Fruit fly (Drosophila melanogaster) whole organism, embryonic: ENCODE results near the gene esg.

Experiments used
- Antp ChIP-seq: fragments of 200-800 bp; sonication (Bioruptor generic); optimal IDR thresholded peaks from 3 replicates; lab custom pipeline; 2016; ENCODE audit warnings: missing biosample characterization, missing genetic modification characterization
- Blimp-1 ChIP-seq: fragments of 200-800 bp; sonication (Bioruptor generic); optimal IDR thresholded peaks from 3 replicates; lab custom pipeline; 2018; ENCODE audit warnings: missing biosample characterization, missing genetic modification characterization, mild to moderate bottlenecking, moderate library complexity, missing genetic modification reagents
- CG10321 ChIP-seq: fragments of 200-800 bp; sonication (Bioruptor generic); IDR thresholded peaks from 2 replicates; pipeline ENCODE4 v1.3.6; 2022; ENCODE audit warnings: missing biosample characterization, missing genetic modification characterization
- CG10366 ChIP-seq: fragments of 200-800 bp; sonication (Bioruptor generic); IDR thresholded peaks from 2 replicates; pipeline ENCODE4 v1.3.6; 2022; ENCODE audit warnings: missing biosample characterization, missing genetic modification characterization
- CG10979 ChIP-seq: fragments of 200-800 bp; sonication (Bioruptor generic); optimal IDR thresholded peaks from 2 replicates; lab custom pipeline; 2018; ENCODE audit warnings: missing biosample characterization, mild to moderate bottlenecking, missing genetic modification characterization, moderate library complexity
- CG11695 ChIP-seq: fragments of 200-800 bp; sonication (Bioruptor generic); IDR thresholded peaks from 3 replicates; pipeline ENCODE4 v1.3.6; 2022; ENCODE audit warnings: missing biosample characterization, missing genetic modification characterization
- CG13624 ChIP-seq: fragments of 200-800 bp; sonication (Bioruptor generic); optimal IDR thresholded peaks from 2 replicates; lab custom pipeline; 2016; ENCODE audit warnings: missing biosample characterization, missing genetic modification characterization
- CG1529 ChIP-seq: fragments of 200-800 bp; sonication (Bioruptor generic); optimal IDR thresholded peaks from 3 replicates; lab custom pipeline; 2018; ENCODE audit warnings: missing biosample characterization, missing genetic modification characterization
- CG17359 ChIP-seq: fragments of 200-800 bp; sonication (Bioruptor generic); optimal IDR thresholded peaks from 3 replicates; lab custom pipeline; 2018; ENCODE audit warnings: missing biosample characterization, mild to moderate bottlenecking, missing genetic modification characterization, moderate library complexity
- CG17802 ChIP-seq: fragments of 200-800 bp; sonication (Bioruptor generic); optimal IDR thresholded peaks from 2 replicates; lab custom pipeline; 2018; ENCODE audit warnings: missing biosample characterization, mild to moderate bottlenecking, missing genetic modification characterization, moderate library complexity
- CG17829 ChIP-seq: fragments of 200-800 bp; optimal IDR thresholded peaks from 2 replicates; lab custom pipeline; 2019; ENCODE audit warnings: missing biosample characterization, mild to moderate bottlenecking, missing genetic modification characterization, moderate library complexity
- CG18262 ChIP-seq: fragments of 200-800 bp; optimal IDR thresholded peaks from 3 replicates; lab custom pipeline; 2019; ENCODE audit warnings: missing biosample characterization, mild to moderate bottlenecking, missing genetic modification characterization, moderate library complexity
- CG30431 ChIP-seq: fragments of 200-800 bp; sonication (Bioruptor generic); optimal IDR thresholded peaks from 2 replicates; lab custom pipeline; 2017; ENCODE audit warnings: missing biosample characterization, missing genetic modification characterization
- CG32767 ChIP-seq: fragments of 200-800 bp; sonication (Bioruptor generic); IDR thresholded peaks from 2 replicates; pipeline ENCODE4 v1.3.6; 2022; ENCODE audit warnings: missing biosample characterization, missing genetic modification characterization
- CG32772 ChIP-seq: fragments of 200-800 bp; sonication (Bioruptor generic); IDR thresholded peaks from 2 replicates; pipeline ENCODE4 v1.3.6; 2022; ENCODE audit warnings: missing biosample characterization, missing genetic modification characterization
- CG6689 ChIP-seq: fragments of 200-800 bp; sonication (Bioruptor generic); IDR thresholded peaks from 2 replicates; pipeline ENCODE4 v1.3.6; 2022; ENCODE audit warnings: missing biosample characterization, missing genetic modification characterization
- CG7839 ChIP-seq: fragments of 200-800 bp; sonication (Bioruptor generic); optimal IDR thresholded peaks from 3 replicates; lab custom pipeline; 2018; ENCODE audit warnings: missing biosample characterization, mild to moderate bottlenecking, missing genetic modification characterization, moderate library complexity
- CG8290 ChIP-seq, 3 experiments: fragments of 200-800 bp; sonication (Bioruptor generic); optimal IDR thresholded peaks; 2 replicates each; lab custom pipeline; 2016 to 2019; ENCODE audit warnings: missing biosample characterization in 3 of 3, missing genetic modification characterization in 3 of 3, mild to moderate bottlenecking in 2 of 3, moderate library complexity in 1 of 3
- CG9215 ChIP-seq: fragments of 200-800 bp; sonication (Bioruptor generic); IDR thresholded peaks from 2 replicates; pipeline ENCODE4 v1.3.6; 2022; ENCODE audit warnings: missing biosample characterization, missing genetic modification characterization
- Chrac-16 ChIP-seq: fragments of 200-800 bp; sonication (Bioruptor generic); optimal IDR thresholded peaks from 3 replicates; lab custom pipeline; 2016; ENCODE audit warnings: missing biosample characterization, missing genetic modification characterization
- Ets65A ChIP-seq: fragments of 200-800 bp; sonication (Bioruptor generic); peaks from one replicate; lab custom pipeline; 2016; ENCODE audit warnings: missing biosample characterization, missing genetic modification characterization
- HmgZ ChIP-seq: fragments of 200-800 bp; sonication (Bioruptor generic); optimal IDR thresholded peaks from 2 replicates; lab custom pipeline; 2018; ENCODE audit warnings: missing biosample characterization, mild to moderate bottlenecking, missing genetic modification characterization
- Oaz ChIP-seq: fragments of 200-800 bp; sonication (Bioruptor generic); IDR thresholded peaks from 2 replicates; pipeline ENCODE4 v1.3.6; 2022; ENCODE audit warnings: missing biosample characterization, missing genetic modification characterization
- Oli ChIP-seq: fragments of 200-800 bp; sonication (Bioruptor generic); optimal IDR thresholded peaks from 2 replicates; lab custom pipeline; 2018; ENCODE audit warnings: missing biosample characterization, mild to moderate bottlenecking, missing genetic modification characterization, moderate library complexity
- Ptx1 ChIP-seq: fragments of 200-800 bp; sonication (Bioruptor generic); IDR thresholded peaks from 2 replicates; pipeline ENCODE4 v1.3.6; 2022; ENCODE audit warnings: missing biosample characterization, missing genetic modification characterization
- Rfx ChIP-seq: fragments of 200-800 bp; sonication (Bioruptor generic); IDR thresholded peaks from 2 replicates; pipeline ENCODE4 v1.3.6; 2022; ENCODE audit warnings: missing biosample characterization, missing genetic modification characterization
- Sin3A ChIP-seq: fragments of >200 bp; optimal IDR thresholded peaks from 2 replicates; lab custom pipeline; 2018
- Six4 ChIP-seq: fragments of 200-800 bp; sonication (Bioruptor generic); optimal IDR thresholded peaks from 2 replicates; lab custom pipeline; 2016; ENCODE audit warnings: missing biosample characterization, missing genetic modification characterization
- Sry-β ChIP-seq: fragments of 200-800 bp; sonication (Bioruptor generic); optimal IDR thresholded peaks from 2 replicates; lab custom pipeline; 2018; ENCODE audit warnings: missing biosample characterization, mild to moderate bottlenecking, missing genetic modification characterization, moderate library complexity
- Ssrp ChIP-seq: fragments of 200-800 bp; sonication (Bioruptor generic); optimal IDR thresholded peaks from 2 replicates; lab custom pipeline; 2018; ENCODE audit warnings: missing biosample characterization, mild to moderate bottlenecking, missing genetic modification characterization, moderate library complexity
- Trl ChIP-seq, 3 experiments: fragments of >200 bp in 2 of 3; fragments of 200-800 bp in 1 of 3; sonication (Bioruptor generic) in 1 of 3; optimal IDR thresholded peaks; 2 replicates in 1 of 3; 3 replicates in 2 of 3; lab custom pipeline; 2016 to 2017; ENCODE audit warnings: missing biosample characterization in 1 of 3, missing genetic modification characterization in 1 of 3
- cg ChIP-seq: fragments of 200-800 bp; sonication (Bioruptor generic); optimal IDR thresholded peaks from 3 replicates; lab custom pipeline; 2019; ENCODE audit warnings: missing biosample characterization, mild to moderate bottlenecking, missing genetic modification characterization, moderate library complexity
- chif ChIP-seq, 2 experiments: fragments of 200-800 bp; sonication (Bioruptor generic); optimal IDR thresholded peaks; 3 replicates each; lab custom pipeline; 2016; ENCODE audit warnings: missing biosample characterization in 2 of 2, missing genetic modification characterization in 2 of 2
- chinmo ChIP-seq: fragments of 200-800 bp; sonication (Bioruptor generic); IDR thresholded peaks from 4 replicates; pipeline ENCODE4 v1.3.6; 2022; ENCODE audit warnings: missing biosample characterization, missing genetic modification characterization; ENCODE audit not compliant: partially characterized antibody
- crol ChIP-seq: fragments of 200-800 bp; sonication (Bioruptor generic); IDR thresholded peaks from 2 replicates; pipeline ENCODE4 v1.3.6; 2022; ENCODE audit warnings: missing biosample characterization, missing genetic modification characterization
- cwo ChIP-seq: fragments of 200-800 bp; sonication (Bioruptor generic); optimal IDR thresholded peaks from 3 replicates; lab custom pipeline; 2017; ENCODE audit warnings: missing biosample characterization, missing genetic modification characterization, mild to moderate bottlenecking, moderate library complexity, missing genetic modification reagents
- emc ChIP-seq: fragments of 200-800 bp; sonication (Bioruptor generic); optimal IDR thresholded peaks from 2 replicates; lab custom pipeline; 2016; ENCODE audit warnings: missing biosample characterization, missing genetic modification characterization
- esg ChIP-seq: fragments of 200-800 bp; sonication (Bioruptor generic); conservative IDR thresholded peaks from 2 replicates; pipeline ENCODE4 v1.3.6; 2022; ENCODE audit warnings: missing biosample characterization, missing genetic modification characterization
- gem ChIP-seq: fragments of 200-800 bp; sonication (Bioruptor generic); optimal IDR thresholded peaks from 2 replicates; lab custom pipeline; 2019; ENCODE audit warnings: missing biosample characterization, mild to moderate bottlenecking, missing genetic modification characterization, moderate library complexity
- lilli ChIP-seq: fragments of 200-800 bp; sonication (Bioruptor generic); optimal IDR thresholded peaks from 3 replicates; lab custom pipeline; 2016; ENCODE audit warnings: missing biosample characterization, missing genetic modification characterization
- lola ChIP-seq, 3 experiments: fragments of >200 bp in 2 of 3; fragments of 200-800 bp in 1 of 3; sonication (Bioruptor generic) in 1 of 3; optimal IDR thresholded peaks; 2 replicates each; lab custom pipeline; 2017 to 2019; ENCODE audit warnings: missing biosample characterization in 3 of 3, missing genetic modification characterization in 3 of 3, mild to moderate bottlenecking in 1 of 3, moderate library complexity in 1 of 3
- nmo ChIP-seq: fragments of 200-800 bp; sonication (Bioruptor generic); optimal IDR thresholded peaks from 2 replicates; lab custom pipeline; 2018; ENCODE audit warnings: missing biosample characterization, mild to moderate bottlenecking, missing genetic modification characterization, moderate library complexity
- run ChIP-seq: fragments of 200-800 bp; sonication (Bioruptor generic); optimal IDR thresholded peaks from 3 replicates; lab custom pipeline; 2018; ENCODE audit warnings: missing biosample characterization, mild to moderate bottlenecking, missing genetic modification characterization
- sd ChIP-seq: fragments of 200-800 bp; sonication (Bioruptor generic); optimal IDR thresholded peaks from 3 replicates; lab custom pipeline; 2018; ENCODE audit warnings: missing biosample characterization, mild to moderate bottlenecking, missing genetic modification characterization, moderate library complexity
- sisA ChIP-seq: fragments of 200-800 bp; sonication (Bioruptor generic); IDR thresholded peaks from 2 replicates; pipeline ENCODE4 v1.3.6; 2022; ENCODE audit warnings: missing biosample characterization, missing genetic modification characterization
- sna ChIP-seq: fragments of 200-800 bp; sonication (Bioruptor generic); IDR thresholded peaks from 2 replicates; pipeline ENCODE4 v1.3.6; 2022; ENCODE audit warnings: missing biosample characterization, missing genetic modification characterization; ENCODE audit not compliant: partially characterized antibody
- ttk ChIP-seq: fragments of 200-800 bp; sonication (Bioruptor generic); IDR thresholded peaks from 2 replicates; pipeline ENCODE4 v2.1.2; 2022; ENCODE audit warnings: missing biosample characterization, missing genetic modification characterization
- unpg ChIP-seq: fragments of 200-800 bp; sonication (Bioruptor generic); optimal IDR thresholded peaks from 3 replicates; lab custom pipeline; 2018; ENCODE audit warnings: missing biosample characterization, mild to moderate bottlenecking, missing genetic modification characterization, moderate library complexity
- vvl ChIP-seq: fragments of 200-800 bp; sonication (Bioruptor generic); IDR thresholded peaks from 2 replicates; pipeline ENCODE4 v1.3.6; 2022; ENCODE audit warnings: missing biosample characterization, missing genetic modification characterization
- z ChIP-seq: fragments of 200-800 bp; sonication (Bioruptor generic); IDR thresholded peaks from 3 replicates; pipeline ENCODE4 v1.3.6; 2022; ENCODE audit warnings: missing biosample characterization, missing genetic modification characterization

The esg gene

dm6 chr2L:15337248-15337848 lies 3.7 kb downstream of the esg start (continued):
- TF ChIP-seq CG8290 (GFP tag; optimal IDR thresholded peaks at IDR 0.05; lab: Kevin White, UChicago) (no peak), CG8290 (tag; optimal IDR thresholded peaks at IDR 0.05; lab: Kevin White, UChicago) (peak in 1 of 2 experiments; percentile 33), Antp (GFP tag; lab: Kevin White, UChicago) (no peak), esg (peak; percentile 61), HmgZ (tag; lab: Kevin White, UChicago) (no peak), lilli (no peak), CG7839 (tag; lab: Kevin White, UChicago) (peak; percentile 41), Ets65A (peak; percentile 80), CG10366 (GFP tag; lab: Robert Waterston, UW) (peak; percentile 37), chif (GFP tag; optimal IDR thresholded peaks at IDR 0.05; lab: Kevin White, UChicago) (peak; percentile 3 to 43), CG32772 (GFP tag; lab: Robert Waterston, UW) (0 out of 2 replicates have a peak, but pooled peaks have one; percentile 5), CG17359 (peak; percentile 19), CG13624 (GFP tag; lab: Kevin White, UChicago) (no peak), Oli (tag; lab: Kevin White, UChicago) (peak; percentile 37), run (tag; lab: Kevin White, UChicago) (no peak), CG17829 (tag; lab: Kevin White, UChicago) (peak; percentile 17), CG6689 (GFP tag; lab: Robert Waterston, UW) (peak; percentile 53; the same call in 1 of the 2 replicates), Ssrp (tag; lab: Kevin White, UChicago) (peak; percentile 9), lola (GFP tag; optimal IDR thresholded peaks at IDR 0.05; lab: Kevin White, UChicago) (peak in 1 of 3 experiments; percentile 26), Blimp-1 (GFP tag; lab: Kevin White, UChicago) (peak; percentile 21), Oaz (GFP tag; lab: Robert Waterston, UW) (no peak), CG32767 (GFP tag; lab: Robert Waterston, UW) (no peak), unpg (GFP tag; lab: Kevin White, UChicago) (peak; percentile 57), nmo (peak; percentile 29), CG11695 (GFP tag; lab: Robert Waterston, UW) (no peak), CG18262 (peak; percentile 41), Sry-β (GFP tag; lab: Kevin White, UChicago) (no peak), sisA (GFP tag; lab: Robert Waterston, UW) (0 out of 2 replicates have a peak, but pooled peaks have one; percentile 37), Chrac-16 (GFP tag; lab: Kevin White, UChicago) (peak; percentile 23), Six4 (peak; percentile 4), CG10979 (peak; percentile 45), CG30431 (GFP tag; lab: Kevin White, UChicago) (peak; percentile 15), gem (tag; lab: Kevin White, UChicago) (peak; percentile 58), CG1529 (no peak), Ptx1 (GFP tag; lab: Robert Waterston, UW) (peak; percentile 51), cwo (GFP tag; lab: Kevin White, UChicago) (no peak)

dm6 chr2L:15339601-15340000 lies 5.9 kb downstream of the esg start:
- TF ChIP-seq vvl (GFP tag; lab: Robert Waterston, UW) = peak; percentile 43; the same call in 1 of the 2 replicates
- TF ChIP-seq sna = peak; percentile 47; the same call in 1 of the 2 replicates
- peak; percentile 38 for TF ChIP-seq sd (tag; lab: Kevin White, UChicago)
- TF ChIP-seq ttk (GFP tag; lab: Robert Waterston, UW) = 0 out of 2 replicates have a peak, but pooled peaks have one; percentile 20
- TF ChIP-seq CG9215 = peak; percentile 23; the same call in 1 of the 2 replicates
- TF ChIP-seq crol (GFP tag; lab: Robert Waterston, UW) = peak; percentile 87
- peak; percentile 88 for TF ChIP-seq CG10321 (GFP tag; lab: Robert Waterston, UW)
- 0 out of 2 replicates have a peak, but pooled peaks have one; percentile 31 for TF ChIP-seq Rfx (GFP tag; lab: Robert Waterston, UW)
- peak; percentile 61; the same call in 2 of the 4 replicates for TF ChIP-seq chinmo (GFP tag; lab: Robert Waterston, UW)
- no peak for TF ChIP-seq Sin3A (lab: Kevin White, UChicago)
- TF ChIP-seq z (GFP tag; lab: Robert Waterston, UW) = peak; percentile 64; the same call in 1 of the 3 replicates
- no peak for TF ChIP-seq CG17802
- no peak for TF ChIP-seq emc (GFP tag; lab: Kevin White, UChicago)
- TF ChIP-seq cg (GFP tag; lab: Kevin White, UChicago) = peak; percentile 67
- TF ChIP-seq gem (tag; lab: Kevin White, UChicago) = no peak
- peak; percentile 33 to 38 for TF ChIP-seq Trl (optimal IDR thresholded peaks at IDR 0.05; lab: Kevin White, UChicago)
- no peak for TF ChIP-seq Trl (GFP tag; optimal IDR thresholded peaks at IDR 0.05; lab: Kevin White, UChicago)
